Worm (Caenorhabditis elegans): ENCODE measurements around the gene Y15E3A.3.

DNA sequence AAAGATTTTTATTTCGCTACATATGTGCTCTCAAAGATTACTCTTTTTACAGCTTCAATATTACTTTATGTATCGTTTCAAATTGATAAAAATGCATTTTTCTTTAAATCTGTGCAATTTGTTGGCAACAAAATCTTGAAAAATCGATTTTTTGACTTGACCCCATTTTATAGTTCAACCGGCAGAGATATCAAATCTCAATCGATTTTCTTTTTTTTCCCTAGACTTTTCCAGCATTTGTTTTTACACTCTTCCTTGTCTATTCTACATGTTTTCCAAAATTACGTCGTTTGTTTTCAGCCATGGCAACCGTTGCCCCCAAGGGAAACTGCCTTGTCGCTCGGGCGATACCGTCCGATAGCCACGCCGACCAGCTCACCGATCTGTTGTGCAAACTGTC, 29.3 kb upstream of the Y15E3A.3 start, which contains the start of gene nfki-1:
- TF ChIP-seq egl-5 (tag; optimal IDR thresholded peaks at IDR 0.05), result no peak
- TF ChIP-seq pqm-1 (tag; optimal IDR thresholded peaks at IDR 0.05), result no peak
- TF ChIP-seq pha-4 (tag; optimal IDR thresholded peaks at IDR 0.05), result no peak
- TF ChIP-seq ztf-4 (tag; optimal IDR thresholded peaks at IDR 0.05), result no peak
- no peak for TF ChIP-seq nhr-25 (tag; optimal IDR thresholded peaks at IDR 0.05)
- TF ChIP-seq jun-1 (tag; optimal IDR thresholded peaks at IDR 0.05), result no peak
- no peak for TF ChIP-seq fos-1 (tag; optimal IDR thresholded peaks at IDR 0.05)
- TF ChIP-seq nhr-76 (tag; optimal IDR thresholded peaks at IDR 0.05), result no peak
- no peak for TF ChIP-seq elt-1 (tag; optimal IDR thresholded peaks at IDR 0.05)
- TF ChIP-seq lin-15B (tag; optimal IDR thresholded peaks at IDR 0.05), result no peak
- no peak for TF ChIP-seq lin-39 (tag; optimal IDR thresholded peaks at IDR 0.05)
- no peak for TF ChIP-seq elt-2 (tag; optimal IDR thresholded peaks at IDR 0.05)
